Fruit fly (Drosophila melanogaster) whole organism, pupa: ENCODE results near the gene scramb2.
A peak's percentile ranks its signal among the peaks of the same experiment; 100 is the strongest.

Experiments used
- CG10348 ChIP-seq: fragments of 200-800 bp; sonication (Bioruptor generic); IDR thresholded peaks from 2 replicates; pipeline ENCODE4 v1.3.6; 2022; ENCODE audit warnings: missing biosample characterization, missing genetic modification characterization
- CG12605 ChIP-seq: fragments of 200-800 bp; sonication (Bioruptor generic); IDR thresholded peaks from 2 replicates; pipeline ENCODE4 v1.3.6; 2022; ENCODE audit warnings: missing biosample characterization, missing genetic modification characterization
- CG13204 ChIP-seq: fragments of 200-800 bp; sonication (Bioruptor generic); optimal IDR thresholded peaks from 2 replicates; lab custom pipeline; 2018; ENCODE audit warnings: missing biosample characterization, mild to moderate bottlenecking, missing genetic modification characterization, moderate library complexity
- CG14655 ChIP-seq: fragments of 200-800 bp; sonication (Bioruptor generic); optimal IDR thresholded peaks from 3 replicates; lab custom pipeline; 2017; ENCODE audit warnings: mild to moderate bottlenecking, missing biosample characterization, missing genetic modification reagents, missing genetic modification characterization
- CG15710 ChIP-seq: fragments of 200-800 bp; sonication (Bioruptor generic); optimal IDR thresholded peaks from 2 replicates; lab custom pipeline; 2018; ENCODE audit warnings: missing biosample characterization, mild to moderate bottlenecking, missing genetic modification characterization, moderate library complexity
- CG17806 ChIP-seq: fragments of 200-800 bp; sonication (Bioruptor generic); optimal IDR thresholded peaks from 2 replicates; lab custom pipeline; 2018; ENCODE audit warnings: missing biosample characterization, mild to moderate bottlenecking, missing genetic modification characterization, moderate library complexity
- CG32121 ChIP-seq: fragments of 200-800 bp; sonication (Bioruptor generic); IDR thresholded peaks from 2 replicates; pipeline ENCODE4 v1.3.6; 2022; ENCODE audit warnings: missing biosample characterization, missing genetic modification characterization
- CG34367 ChIP-seq: fragments of 200-800 bp; sonication (Bioruptor generic); optimal IDR thresholded peaks from 2 replicates; lab custom pipeline; 2018; ENCODE audit warnings: missing biosample characterization, mild to moderate bottlenecking, missing genetic modification characterization
- CG4496 ChIP-seq: fragments of 200-800 bp; sonication (Bioruptor generic); IDR thresholded peaks from 3 replicates; pipeline ENCODE4 v1.3.6; 2022; ENCODE audit warnings: missing biosample characterization, missing genetic modification characterization
- CG8159 ChIP-seq: fragments of 200-800 bp; sonication (Bioruptor generic); optimal IDR thresholded peaks from 3 replicates; lab custom pipeline; 2018; ENCODE audit warnings: missing biosample characterization, mild to moderate bottlenecking, missing genetic modification characterization, moderate library complexity
- CG8301 ChIP-seq: fragments of 200-800 bp; sonication (Bioruptor generic); optimal IDR thresholded peaks from 2 replicates; lab custom pipeline; 2018; ENCODE audit warnings: missing biosample characterization, mild to moderate bottlenecking, missing genetic modification characterization
- CG9948 ChIP-seq: fragments of 200-800 bp; sonication (Bioruptor generic); optimal IDR thresholded peaks from 2 replicates; lab custom pipeline; 2018; ENCODE audit warnings: missing biosample characterization, mild to moderate bottlenecking, missing genetic modification characterization, moderate library complexity
- D1 ChIP-seq: fragments of 200-800 bp; sonication (Bioruptor generic); optimal IDR thresholded peaks from 2 replicates; lab custom pipeline; 2018; ENCODE audit warnings: missing biosample characterization, mild to moderate bottlenecking, missing genetic modification characterization, moderate library complexity
- EcR ChIP-seq: fragments of 200-800 bp; sonication (Bioruptor generic); optimal IDR thresholded peaks from 3 replicates; lab custom pipeline; 2019; ENCODE audit warnings: missing biosample characterization, missing genetic modification characterization, mild to moderate bottlenecking, moderate library complexity, missing genetic modification reagents
- Ets98B ChIP-seq: fragments of 200-800 bp; sonication (Bioruptor generic); IDR thresholded peaks from 2 replicates; pipeline ENCODE4 v1.3.6; 2022; ENCODE audit warnings: missing biosample characterization, missing genetic modification characterization
- Pif1A ChIP-seq: fragments of 200-800 bp; sonication (Bioruptor generic); optimal IDR thresholded peaks from 3 replicates; lab custom pipeline; 2016; ENCODE audit warnings: missing biosample characterization, missing genetic modification characterization
- Pif1B ChIP-seq: fragments of 200-800 bp; sonication (Bioruptor generic); optimal IDR thresholded peaks from 3 replicates; lab custom pipeline; 2016; ENCODE audit warnings: missing biosample characterization, missing genetic modification characterization
- Snoo ChIP-seq: fragments of 200-800 bp; sonication (Bioruptor generic); optimal IDR thresholded peaks from 3 replicates; lab custom pipeline; 2017; ENCODE audit warnings: missing biosample characterization, mild to moderate bottlenecking, missing genetic modification characterization, inconsistent platforms
- fd96Ca ChIP-seq: fragments of 200-800 bp; sonication (Bioruptor generic); IDR thresholded peaks from 3 replicates; pipeline ENCODE4 v1.3.6; 2022; ENCODE audit warnings: missing biosample characterization, missing genetic modification characterization
- gl ChIP-seq: fragments of 200-800 bp; sonication (Bioruptor generic); optimal IDR thresholded peaks from 2 replicates; lab custom pipeline; 2018; ENCODE audit warnings: missing biosample characterization, mild to moderate bottlenecking, missing genetic modification characterization
- rn ChIP-seq: fragments of 200-800 bp; sonication (Bioruptor generic); IDR thresholded peaks from 2 replicates; pipeline ENCODE4 v1.3.6; 2022; ENCODE audit warnings: missing biosample characterization, missing genetic modification characterization

scramb2 gene

DNA sequence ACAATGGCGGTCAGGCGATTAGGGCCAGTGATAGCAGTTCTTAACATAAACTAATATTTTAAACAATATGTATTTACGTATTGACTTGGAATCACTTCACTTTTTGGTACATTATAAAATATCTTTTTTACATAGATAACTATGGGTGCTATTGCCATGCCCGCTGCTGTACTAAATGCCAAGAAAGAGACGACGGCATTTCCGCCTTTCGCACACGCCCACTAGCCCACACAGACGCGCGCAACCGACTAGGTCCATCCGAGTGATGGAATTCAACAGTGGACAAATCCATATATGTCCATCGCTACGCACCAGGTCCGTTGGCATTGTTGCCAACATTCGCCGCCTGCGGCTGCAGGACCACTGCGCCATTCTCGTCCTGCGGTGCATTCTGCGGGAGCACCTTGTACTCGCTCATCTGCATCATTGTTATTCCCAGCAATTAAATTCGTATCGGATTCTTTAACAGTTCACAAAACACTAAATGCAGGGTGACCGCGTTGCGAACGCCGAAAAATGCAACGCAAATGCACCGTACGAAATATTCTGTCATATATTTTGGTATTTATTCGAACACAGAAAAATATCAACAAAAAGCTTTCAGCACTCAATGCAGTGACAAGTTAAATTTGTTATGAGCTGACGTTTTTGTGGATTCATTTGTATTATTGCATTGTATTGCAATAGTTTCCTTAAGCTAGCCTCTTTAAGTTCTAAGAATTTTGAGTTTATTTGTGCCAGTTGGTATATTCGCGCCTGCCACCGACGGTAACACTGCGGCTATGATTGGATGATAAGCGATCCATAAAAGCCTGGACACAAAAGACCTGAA, at the start of gene scramb2, which contains the start of gene Sk2:
Gene scramb2, minus strand, starts transcription at position 488 of the 832 bp plus-strand sequence.
Gene Sk2, plus strand, starts transcription at position 763 of the 832 bp plus-strand sequence.
- peak; percentile 97 for TF ChIP-seq Ets98B (GFP tag; lab: Robert Waterston, UW)
- TF ChIP-seq CG12605 (GFP tag; lab: Robert Waterston, UW), result peak; percentile 97
- peak; percentile 97 for TF ChIP-seq CG14655 (GFP tag; lab: Kevin White, UChicago)
- TF ChIP-seq CG8301 (tag; lab: Kevin White, UChicago), result peak; percentile 97
- TF ChIP-seq CG8159 (tag; lab: Kevin White, UChicago), result peak; percentile 95
- TF ChIP-seq EcR (GFP tag; lab: Kevin White, UChicago), result no peak
- TF ChIP-seq CG34367, result peak; percentile 95
- peak; percentile 97 for TF ChIP-seq CG32121
- peak; percentile 95 for TF ChIP-seq Snoo (tag; lab: Kevin White, UChicago)
- peak; percentile 67 for TF ChIP-seq CG10348
- peak; percentile 97 for TF ChIP-seq fd96Ca
- peak; percentile 96 for TF ChIP-seq CG9948 (tag; lab: Kevin White, UChicago)
- peak; percentile 96 for TF ChIP-seq CG15710 (tag; lab: Kevin White, UChicago)
- TF ChIP-seq gl (tag; lab: Kevin White, UChicago), result peak; percentile 91
- TF ChIP-seq CG4496 (GFP tag; lab: Robert Waterston, UW), result peak; percentile 98
- TF ChIP-seq D1 (tag; lab: Kevin White, UChicago), result no peak
- peak; percentile 91 for TF ChIP-seq rn (GFP tag; lab: Robert Waterston, UW)
- peak; percentile 94 for TF ChIP-seq CG13204 (GFP tag; lab: Kevin White, UChicago)
- peak; percentile 96 for TF ChIP-seq Pif1A (GFP tag; lab: Kevin White, UChicago)
- peak; percentile 96 for TF ChIP-seq CG17806 (tag; lab: Kevin White, UChicago)
- TF ChIP-seq Pif1B (GFP tag; lab: Kevin White, UChicago), result peak; percentile 95
- TF ChIP-seq, all 21 proteins: peak for 19

DNA sequence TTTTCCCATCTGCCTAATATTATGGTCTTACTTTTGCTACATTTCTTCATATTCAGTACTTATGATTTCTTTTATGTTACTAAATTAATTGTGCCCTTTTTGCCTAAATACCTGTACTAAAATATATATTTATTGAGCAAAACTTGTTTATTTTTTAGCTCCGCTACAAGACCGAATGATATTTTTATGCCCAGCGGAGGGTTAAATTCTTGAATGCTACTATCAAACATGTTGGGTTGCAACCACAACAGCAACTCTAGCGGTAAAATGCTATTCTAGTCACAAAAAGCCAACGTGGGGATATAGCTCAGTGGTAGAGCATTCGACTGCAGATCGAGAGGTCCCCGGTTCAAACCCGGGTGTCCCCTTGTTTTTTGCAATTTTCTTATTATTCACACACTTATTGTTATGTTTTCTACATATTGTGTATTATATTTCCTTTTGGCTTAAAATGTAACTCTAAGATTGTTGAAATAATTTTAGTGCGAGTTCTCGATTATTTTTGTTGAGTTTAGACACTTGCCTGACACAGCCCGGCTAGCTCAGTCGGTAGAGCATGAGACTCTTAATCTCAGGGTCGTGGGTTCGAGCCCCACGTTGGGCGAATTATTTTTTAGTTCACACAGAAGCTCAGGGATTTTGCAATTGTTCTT, 49.6 kb upstream of the scramb2 start:
- TF ChIP-seq Pif1B (GFP tag; lab: Kevin White, UChicago) (peak; percentile 20), CG17806 (tag; lab: Kevin White, UChicago) (no peak), CG8159 (tag; lab: Kevin White, UChicago) (peak; percentile 49), CG14655 (GFP tag; lab: Kevin White, UChicago) (no peak), CG34367 (no peak), CG32121 (peak; percentile 26; the same call in 1 of the 2 replicates), gl (tag; lab: Kevin White, UChicago) (no peak), CG12605 (GFP tag; lab: Robert Waterston, UW) (0 out of 2 replicates have a peak, but pooled peaks have one; percentile 9), Ets98B (GFP tag; lab: Robert Waterston, UW) (no peak), CG8301 (tag; lab: Kevin White, UChicago) (peak; percentile 55), CG10348 (no peak), Snoo (tag; lab: Kevin White, UChicago) (no peak), rn (GFP tag; lab: Robert Waterston, UW) (no peak), CG4496 (GFP tag; lab: Robert Waterston, UW) (0 out of 3 replicates have a peak, but pooled peaks have one; percentile 49), CG13204 (GFP tag; lab: Kevin White, UChicago) (no peak), EcR (GFP tag; lab: Kevin White, UChicago) (no peak), Pif1A (GFP tag; lab: Kevin White, UChicago) (no peak), D1 (tag; lab: Kevin White, UChicago) (no peak), fd96Ca (no peak), CG15710 (tag; lab: Kevin White, UChicago) (peak; percentile 43), CG9948 (tag; lab: Kevin White, UChicago) (no peak)

DNA sequence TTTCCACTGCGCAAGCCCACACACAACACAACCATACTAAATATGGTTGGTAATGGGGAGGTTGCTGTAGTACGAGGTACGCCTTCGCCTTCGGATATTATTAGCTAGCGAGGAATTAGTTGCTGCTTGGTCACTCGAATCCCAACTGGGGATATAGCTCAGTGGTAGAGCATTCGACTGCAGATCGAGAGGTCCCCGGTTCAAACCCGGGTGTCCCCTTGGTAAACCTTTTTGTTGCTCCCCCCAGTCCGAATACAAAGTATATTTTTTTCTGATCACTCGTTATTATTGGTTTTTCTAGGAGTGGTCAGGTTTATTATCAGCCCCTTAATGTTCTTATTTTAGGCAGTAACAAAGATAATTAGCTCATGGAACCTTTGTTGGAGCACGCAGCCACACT, 49.0 kb upstream of the scramb2 start:
- TF ChIP-seq CG12605 (GFP tag; lab: Robert Waterston, UW) (peak; percentile 20), Ets98B (GFP tag; lab: Robert Waterston, UW) (peak; percentile 10; the same call in 1 of the 2 replicates), CG17806 (tag; lab: Kevin White, UChicago) (no peak)

DNA sequence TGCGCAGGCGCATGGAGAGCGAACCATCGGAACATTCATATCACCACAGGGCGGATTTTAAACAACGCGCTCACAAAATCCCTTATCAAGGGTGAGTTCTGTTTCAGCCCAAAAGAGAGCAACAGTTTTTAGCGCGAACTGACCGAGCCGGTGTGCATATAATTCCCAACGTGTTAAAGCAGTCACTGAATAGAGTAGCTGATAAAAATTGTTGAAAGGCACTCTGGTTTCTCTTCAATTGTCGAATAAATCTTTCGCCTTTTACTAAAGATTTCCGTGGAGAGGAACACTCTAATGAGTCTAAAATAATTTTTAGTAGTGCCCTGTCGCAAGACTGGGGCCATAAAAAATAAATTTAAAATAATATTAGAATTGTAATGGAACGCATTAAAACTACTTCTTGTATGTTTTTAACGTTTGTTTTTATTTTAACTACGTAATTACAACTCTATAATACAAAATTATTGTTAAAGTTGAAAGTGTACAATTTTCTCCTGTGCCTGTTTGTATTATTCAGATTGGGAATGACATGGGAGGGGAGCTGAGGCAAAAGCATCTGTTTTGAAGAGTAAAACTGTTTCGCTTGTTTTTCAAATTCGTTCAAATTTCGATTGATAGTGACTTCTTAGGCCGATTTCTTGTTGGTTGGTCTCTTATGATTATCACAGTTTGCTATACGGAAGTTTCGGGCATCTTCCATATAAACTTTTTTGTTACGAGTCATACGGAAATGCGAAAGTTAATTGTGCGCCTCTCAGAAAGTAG, 44.2 kb upstream of the scramb2 start:
- peak; percentile 17; the same call in 1 of the 2 replicates for TF ChIP-seq CG12605 (GFP tag; lab: Robert Waterston, UW)
- TF ChIP-seq EcR (GFP tag; lab: Kevin White, UChicago), result peak; percentile 6
- TF ChIP-seq CG32121, result 0 out of 2 replicates have a peak, but pooled peaks have one; percentile 25
- peak; percentile 19; the same call in 1 of the 2 replicates for TF ChIP-seq Ets98B (GFP tag; lab: Robert Waterston, UW)
- no peak for TF ChIP-seq Snoo (tag; lab: Kevin White, UChicago)

DNA sequence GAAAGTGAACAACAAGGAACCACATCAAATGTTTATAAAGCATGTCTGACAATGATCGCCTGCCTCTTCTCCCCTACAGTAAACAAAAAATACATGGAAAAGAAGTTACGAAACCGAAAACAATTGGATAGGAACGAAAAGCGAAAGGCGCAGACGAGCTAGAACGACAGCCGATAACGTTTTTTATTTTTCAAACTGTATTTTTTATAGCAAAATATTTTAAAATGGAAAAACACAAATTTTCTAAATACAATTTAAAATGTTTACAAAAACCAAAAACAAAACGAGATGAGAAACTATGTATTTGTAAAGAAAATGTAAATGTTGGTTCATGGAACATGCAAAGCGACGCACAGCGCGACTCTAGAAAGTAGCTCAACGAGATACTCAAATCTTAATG, 42.4 kb upstream of the scramb2 start:
- TF ChIP-seq gl (tag; lab: Kevin White, UChicago) (no peak), Pif1B (GFP tag; lab: Kevin White, UChicago) (no peak), rn (GFP tag; lab: Robert Waterston, UW) (no peak), fd96Ca (no peak), CG32121 (no peak), D1 (tag; lab: Kevin White, UChicago) (no peak), CG15710 (tag; lab: Kevin White, UChicago) (no peak), Snoo (tag; lab: Kevin White, UChicago) (no peak), Ets98B (GFP tag; lab: Robert Waterston, UW) (no peak), Pif1A (GFP tag; lab: Kevin White, UChicago) (no peak), CG9948 (tag; lab: Kevin White, UChicago) (no peak), CG14655 (GFP tag; lab: Kevin White, UChicago) (no peak), CG12605 (GFP tag; lab: Robert Waterston, UW) (no peak), CG8159 (tag; lab: Kevin White, UChicago) (no peak), EcR (GFP tag; lab: Kevin White, UChicago) (no peak), CG17806 (tag; lab: Kevin White, UChicago) (no peak), CG8301 (tag; lab: Kevin White, UChicago) (no peak), CG10348 (no peak), CG13204 (GFP tag; lab: Kevin White, UChicago) (no peak), CG34367 (no peak)
- TF ChIP-seq, all 21 proteins: peak for 0
